Fruit fly (Drosophila melanogaster) whole organism, adult: ENCODE data around the gene Gbs-70E.

Experiments
- CG11617 ChIP-seq: fragments of 200-800 bp; sonication (Bioruptor generic); optimal IDR thresholded peaks from 2 replicates; lab custom pipeline; 2017; ENCODE audit warnings: mild to moderate bottlenecking, missing biosample characterization, missing genetic modification reagents, missing genetic modification characterization
- CG12768 ChIP-seq: fragments of 200-800 bp; sonication (Bioruptor generic); optimal IDR thresholded peaks from 2 replicates; lab custom pipeline; 2017; ENCODE audit warnings: missing biosample characterization, missing genetic modification characterization, mild to moderate bottlenecking, moderate library complexity, missing genetic modification reagents
- CG14711 ChIP-seq: fragments of 200-800 bp; sonication (Bioruptor generic); optimal IDR thresholded peaks from 2 replicates; lab custom pipeline; 2018; ENCODE audit warnings: missing biosample characterization, mild to moderate bottlenecking, missing genetic modification characterization, moderate library complexity
- CG33017 ChIP-seq: fragments of 200-800 bp; sonication (Bioruptor generic); optimal IDR thresholded peaks from 2 replicates; lab custom pipeline; 2018; ENCODE audit warnings: missing biosample characterization, mild to moderate bottlenecking, missing genetic modification characterization, moderate library complexity
- CG7045 ChIP-seq: fragments of 200-800 bp; sonication (Bioruptor generic); optimal IDR thresholded peaks from 2 replicates; lab custom pipeline; 2017; ENCODE audit warnings: missing biosample characterization, mild to moderate bottlenecking, missing genetic modification characterization
- CG7101 ChIP-seq: fragments of 200-800 bp; sonication (Bioruptor generic); optimal IDR thresholded peaks from 2 replicates; lab custom pipeline; 2018; ENCODE audit warnings: missing biosample characterization, mild to moderate bottlenecking, missing genetic modification characterization, moderate library complexity
- Clk ChIP-seq: fragments of 200-800 bp; sonication (Bioruptor generic); optimal IDR thresholded peaks from 2 replicates; lab custom pipeline; 2017; ENCODE audit warnings: missing biosample characterization, missing genetic modification characterization
- Mnt ChIP-seq: fragments of 200-800 bp; sonication (Bioruptor generic); optimal IDR thresholded peaks from 2 replicates; lab custom pipeline; 2016; ENCODE audit warnings: missing biosample characterization, mild to moderate bottlenecking, missing genetic modification characterization
- cic ChIP-seq: fragments of 200-800 bp; sonication (Bioruptor generic); optimal IDR thresholded peaks from 2 replicates; lab custom pipeline; 2017; ENCODE audit warnings: missing biosample characterization, mild to moderate bottlenecking, missing genetic modification characterization, moderate library complexity
- cnc ChIP-seq, 2 experiments: fragments of >200 bp; optimal IDR thresholded peaks; 2 replicates each; lab custom pipeline; 2017
- kay ChIP-seq: fragments of 200-800 bp; sonication (Bioruptor generic); peaks from one replicate; lab custom pipeline; 2016; ENCODE audit warnings: missing biosample characterization, missing genetic modification characterization, borderline replicate concordance
- pad ChIP-seq: fragments of 200-800 bp; sonication (Bioruptor generic); optimal IDR thresholded peaks from 3 replicates; lab custom pipeline; 2017; ENCODE audit warnings: missing biosample characterization, missing genetic modification characterization, mild to moderate bottlenecking, moderate library complexity, missing genetic modification reagents
- tj ChIP-seq: fragments of 200-800 bp; sonication (Bioruptor generic); optimal IDR thresholded peaks from 3 replicates; lab custom pipeline; 2017; ENCODE audit warnings: missing biosample characterization, mild to moderate bottlenecking, missing genetic modification characterization, moderate library complexity
- toe ChIP-seq: fragments of 200-800 bp; sonication (Bioruptor generic); optimal IDR thresholded peaks from 2 replicates; lab custom pipeline; 2016; ENCODE audit warnings: missing biosample characterization, missing genetic modification characterization

DNA sequence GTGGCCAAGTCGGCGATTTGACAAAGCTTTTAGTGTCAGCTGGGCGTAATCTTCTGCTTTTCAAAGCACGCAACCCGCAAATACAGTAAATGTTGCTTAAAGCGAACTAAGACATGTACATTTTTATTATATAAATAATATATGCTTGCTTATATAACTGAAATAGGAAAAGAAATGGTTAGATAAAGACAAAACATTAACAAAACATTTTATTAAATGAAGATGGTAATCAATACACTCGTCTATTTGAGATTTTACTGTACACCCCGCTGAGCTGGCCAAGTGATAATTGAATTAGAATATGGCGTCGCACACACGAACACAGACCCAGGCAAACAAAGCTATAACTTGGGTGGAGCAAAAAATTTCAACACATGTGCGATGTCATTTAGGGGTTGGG lies 23.9 kb upstream of the Gbs-70E start:
- TF ChIP-seq pad (GFP tag; lab: Kevin White, UChicago) (no peak), CG7045 (GFP tag; lab: Kevin White, UChicago) (no peak), cnc (optimal IDR thresholded peaks at IDR 0.05; lab: Kevin White, UChicago) (no peak), CG11617 (GFP tag; lab: Kevin White, UChicago) (no peak), kay (GFP tag; lab: Kevin White, UChicago) (no peak), Clk (GFP tag; lab: Kevin White, UChicago) (no peak), CG14711 (no peak), cic (GFP tag; lab: Kevin White, UChicago) (no peak), CG12768 (GFP tag; lab: Kevin White, UChicago) (no peak), Mnt (GFP tag; lab: Kevin White, UChicago) (no peak), tj (GFP tag; lab: Kevin White, UChicago) (no peak), toe (GFP tag; lab: Kevin White, UChicago) (no peak), CG7101 (no peak), CG33017 (tag; lab: Kevin White, UChicago) (no peak)
